Worm (Caenorhabditis elegans) whole organism, L4 larva: ENCODE data around the gene C07B5.8.

ENCODE experiments used
- F10B5.3 ChIP-seq: sonication (generic microtip); optimal IDR thresholded peaks from 2 replicates; lab custom pipeline; 2016; ENCODE audit warnings: mild to moderate bottlenecking, missing genetic modification characterization, missing compliant biosample characterization
- F49E8.2 ChIP-seq: sonication (generic microtip); optimal IDR thresholded peaks from 2 replicates; lab custom pipeline; 2016; ENCODE audit warnings: missing compliant biosample characterization, mild to moderate bottlenecking, missing genetic modification characterization, borderline replicate concordance
- Y48G9A.11 ChIP-seq: fragments of 200-800 bp; sonication (Bioruptor generic); IDR thresholded peaks from 2 replicates; pipeline ENCODE4 v1.3.6; 2022; ENCODE audit warnings: missing genetic modification reagents, missing genetic modification characterization, missing compliant biosample characterization
- aha-1 ChIP-seq: fragments of 150-350 bp; peaks from one replicate; lab custom pipeline; 2014; ENCODE audit warnings: missing biosample characterization, missing genetic modification characterization
- aly-2 ChIP-seq: sonication (generic microtip); optimal IDR thresholded peaks from 2 replicates; lab custom pipeline; 2018; ENCODE audit warnings: missing biosample characterization, missing genetic modification characterization
- ceh-44 ChIP-seq: fragments of 200-800 bp; sonication (Bioruptor generic); IDR thresholded peaks from 2 replicates; pipeline ENCODE4 v1.3.6; 2022; ENCODE audit warnings: missing genetic modification reagents, missing genetic modification characterization, missing compliant biosample characterization
- ces-1 ChIP-seq: fragments of 150-350 bp; sonication (generic microtip); optimal IDR thresholded peaks from 4 replicates; lab custom pipeline; 2014; ENCODE audit warnings: missing biosample characterization, missing genetic modification reagents, missing genetic modification characterization
- cey-2 ChIP-seq: sonication (generic microtip); optimal IDR thresholded peaks from 3 replicates; lab custom pipeline; 2017; ENCODE audit warnings: missing genetic modification characterization, mild to moderate bottlenecking, missing compliant biosample characterization, antibody characterized with exemption, borderline replicate concordance; ENCODE audit not compliant: insufficient read depth
- daf-19 ChIP-seq: fragments of 200-800 bp; sonication (Bioruptor generic); conservative IDR thresholded peaks from 2 replicates; pipeline ENCODE4 v1.3.6; 2022; ENCODE audit warnings: missing genetic modification characterization, missing compliant biosample characterization
- dmd-9 ChIP-seq: fragments of 200-800 bp; sonication (Bioruptor generic); IDR thresholded peaks from 2 replicates; pipeline ENCODE4 v1.3.6; 2022; ENCODE audit warnings: missing genetic modification reagents, missing genetic modification characterization, missing compliant biosample characterization
- duxl-1 ChIP-seq: sonication (generic microtip); optimal IDR thresholded peaks from 2 replicates; lab custom pipeline; 2016; ENCODE audit warnings: mild to moderate bottlenecking, missing genetic modification characterization, moderate library complexity, missing compliant biosample characterization; ENCODE audit not compliant: poor library complexity
- dve-1 ChIP-seq: sonication (generic microtip); optimal IDR thresholded peaks from 2 replicates; lab custom pipeline; 2017; ENCODE audit warnings: antibody characterized with exemption, mild to moderate bottlenecking, missing genetic modification characterization, missing compliant biosample characterization; ENCODE audit not compliant: insufficient read depth
- fos-1 ChIP-seq: fragments of 150-350 bp; optimal IDR thresholded peaks from 2 replicates; lab custom pipeline; 2014; ENCODE audit warnings: missing biosample characterization, missing genetic modification characterization
- hlh-30 ChIP-seq: sonication (generic microtip); optimal IDR thresholded peaks from 2 replicates; lab custom pipeline; 2017; ENCODE audit warnings: antibody characterized with exemption, mild to moderate bottlenecking, missing genetic modification characterization, missing compliant biosample characterization; ENCODE audit not compliant: insufficient read depth
- lim-7 ChIP-seq: fragments of 200-800 bp; sonication (Bioruptor generic); IDR thresholded peaks from 2 replicates; pipeline ENCODE4 v1.3.6; 2022; ENCODE audit warnings: missing genetic modification characterization, missing compliant biosample characterization
- lin-29 ChIP-seq: fragments of 200-800 bp; sonication (Bioruptor generic); IDR thresholded peaks from 2 replicates; pipeline ENCODE4 v1.3.6; 2022; ENCODE audit warnings: missing genetic modification reagents, missing genetic modification characterization, missing compliant biosample characterization
- madf-5 ChIP-seq, 2 experiments: fragments of 200-800 bp; sonication (Bioruptor generic); IDR thresholded peaks; 2 replicates each; pipeline ENCODE4 v1.3.6; 2022; ENCODE audit warnings: missing compliant biosample characterization in 2 of 2, missing genetic modification characterization in 2 of 2
- mdl-1 ChIP-seq, 2 experiments: fragments of 150-350 bp in 1 of 2; sonication (generic microtip) in 1 of 2; optimal IDR thresholded peaks; 2 replicates each; lab custom pipeline; 2014 to 2017; ENCODE audit warnings: missing biosample characterization in 2 of 2, missing genetic modification characterization in 2 of 2
- mdt-29 ChIP-seq: fragments of 200-800 bp; sonication (Bioruptor generic); IDR thresholded peaks from 2 replicates; pipeline ENCODE4 v1.3.6; 2022; ENCODE audit warnings: missing genetic modification reagents, missing genetic modification characterization, missing compliant biosample characterization
- mxl-3 ChIP-seq: fragments of 200-800 bp; sonication (Bioruptor generic); optimal IDR thresholded peaks from 2 replicates; lab custom pipeline; 2018; ENCODE audit warnings: mild to moderate bottlenecking, missing genetic modification characterization, missing compliant biosample characterization
- nhr-10 ChIP-seq: fragments of 150-350 bp; optimal IDR thresholded peaks from 2 replicates; lab custom pipeline; 2014; ENCODE audit warnings: missing biosample characterization, missing genetic modification characterization
- nhr-102 ChIP-seq: sonication (generic microtip); optimal IDR thresholded peaks from 2 replicates; lab custom pipeline; 2016; ENCODE audit warnings: mild to moderate bottlenecking, missing genetic modification characterization, moderate library complexity, missing compliant biosample characterization
- nhr-25 ChIP-seq: sonication (generic microtip); optimal IDR thresholded peaks from 2 replicates; lab custom pipeline; 2017; ENCODE audit warnings: missing genetic modification characterization, mild to moderate bottlenecking, missing compliant biosample characterization, antibody characterized with exemption, moderate library complexity, borderline replicate concordance; ENCODE audit not compliant: insufficient read depth
- nhr-28 ChIP-seq: fragments of 150-350 bp; optimal IDR thresholded peaks from 2 replicates; lab custom pipeline; 2014; ENCODE audit warnings: missing biosample characterization, missing genetic modification characterization
- nhr-77 ChIP-seq: fragments of 150-350 bp; optimal IDR thresholded peaks from 2 replicates; lab custom pipeline; 2014; ENCODE audit warnings: missing biosample characterization, missing genetic modification characterization
- pha-4 ChIP-seq, 2 experiments: fragments of 150-350 bp in 1 of 2; fragments of 200-800 bp in 1 of 2; sonication (Bioruptor generic) in 1 of 2; IDR thresholded peaks in 1 of 2; optimal IDR thresholded peaks in 1 of 2; 2 replicates each; pipeline versions ENCODE4 v1.3.6 to Lab custom; 2014 to 2022; ENCODE audit warnings: missing genetic modification characterization in 2 of 2, missing genetic modification reagents in 2 of 2, missing biosample characterization in 1 of 2, missing compliant biosample characterization in 1 of 2
- pqm-1 ChIP-seq: sonication (generic microtip); optimal IDR thresholded peaks from 2 replicates; lab custom pipeline; 2017; ENCODE audit warnings: missing biosample characterization, missing genetic modification characterization
- rbr-2 ChIP-seq: sonication (generic microtip); optimal IDR thresholded peaks from 2 replicates; lab custom pipeline; 2016; ENCODE audit warnings: missing genotype, missing genetic modification characterization, missing compliant biosample characterization
- set-16 ChIP-seq: fragments of 200-800 bp; sonication (Bioruptor generic); IDR thresholded peaks from 2 replicates; pipeline ENCODE4 v1.3.6; 2022; ENCODE audit warnings: missing genetic modification reagents, missing genetic modification characterization, missing compliant biosample characterization
- skn-1 ChIP-seq: fragments of 150-350 bp; optimal IDR thresholded peaks from 2 replicates; lab custom pipeline; 2014; ENCODE audit warnings: missing biosample characterization, missing genetic modification characterization
- snpc-1.2 ChIP-seq: fragments of 200-800 bp; sonication (Bioruptor generic); IDR thresholded peaks from 2 replicates; pipeline ENCODE4 v1.3.6; 2022; ENCODE audit warnings: missing genetic modification reagents, missing genetic modification characterization, missing compliant biosample characterization
- spr-3 ChIP-seq: fragments of 200-800 bp; sonication (Bioruptor generic); optimal IDR thresholded peaks from 2 replicates; lab custom pipeline; 2018; ENCODE audit warnings: mild to moderate bottlenecking, missing genetic modification characterization, missing compliant biosample characterization
- unc-130 ChIP-seq: sonication (generic microtip); optimal IDR thresholded peaks from 2 replicates; lab custom pipeline; 2016; ENCODE audit warnings: missing genetic modification reagents, missing genetic modification characterization, missing compliant biosample characterization
- unc-62 ChIP-seq, 3 experiments: fragments of 150-350 bp in 1 of 3; sonication (generic microtip); optimal IDR thresholded peaks in 2 of 3; peaks in 1 of 3; 1 replicate in 1 of 3; 2 replicates in 2 of 3; lab custom pipeline; 2014 to 2017; ENCODE audit warnings: missing biosample characterization in 3 of 3, missing genetic modification characterization in 3 of 3, missing genetic modification reagents in 3 of 3, missing genotype in 1 of 3
- zfp-2 ChIP-seq: sonication (generic microtip); optimal IDR thresholded peaks from 2 replicates; lab custom pipeline; 2016; ENCODE audit warnings: mild to moderate bottlenecking, missing genetic modification characterization, missing compliant biosample characterization
- zfp-3 ChIP-seq: fragments of 200-800 bp; sonication (Bioruptor generic); conservative IDR thresholded peaks from 2 replicates; pipeline ENCODE4 v1.3.6; 2022; ENCODE audit warnings: missing genetic modification reagents, missing genetic modification characterization, missing compliant biosample characterization
- ztf-11 ChIP-seq: fragments of 150-350 bp; optimal IDR thresholded peaks from 2 replicates; lab custom pipeline; 2014; ENCODE audit warnings: missing biosample characterization, missing genetic modification characterization
- ztf-7 ChIP-seq: fragments of 150-350 bp; optimal IDR thresholded peaks from 2 replicates; lab custom pipeline; 2014; ENCODE audit warnings: missing biosample characterization, missing genetic modification characterization

C07B5.8 gene

DNA sequence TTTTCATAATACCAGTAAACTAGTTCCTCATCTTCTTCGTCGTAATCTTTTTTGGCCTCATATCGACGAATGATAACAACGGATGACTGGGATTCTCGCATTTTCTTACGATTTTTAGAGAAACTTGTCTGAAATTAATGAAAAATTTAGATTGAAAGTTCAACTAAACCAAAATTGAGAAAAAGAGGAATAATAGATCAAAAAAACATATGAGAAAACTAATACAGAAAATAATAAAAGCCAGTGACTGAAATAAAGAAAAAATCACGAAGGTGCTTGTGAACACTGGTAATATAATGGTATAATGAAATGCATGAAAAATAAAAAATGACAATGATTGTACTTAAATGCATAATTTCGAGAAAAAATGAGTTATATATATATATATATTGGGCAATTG lies at the start of gene C07B5.8:
Gene C07B5.8, minus strand, starts transcription at position 101 of the 400 bp plus-strand sequence.
- TF ChIP-seq ces-1 (GFP tag; lab: Kevin White, UChicago) (no peak), ceh-44 (GFP tag; lab: Robert Waterston, UW) (no peak), aha-1 (tag; lab: Kevin White, UChicago) (peak; percentile 78)

DNA sequence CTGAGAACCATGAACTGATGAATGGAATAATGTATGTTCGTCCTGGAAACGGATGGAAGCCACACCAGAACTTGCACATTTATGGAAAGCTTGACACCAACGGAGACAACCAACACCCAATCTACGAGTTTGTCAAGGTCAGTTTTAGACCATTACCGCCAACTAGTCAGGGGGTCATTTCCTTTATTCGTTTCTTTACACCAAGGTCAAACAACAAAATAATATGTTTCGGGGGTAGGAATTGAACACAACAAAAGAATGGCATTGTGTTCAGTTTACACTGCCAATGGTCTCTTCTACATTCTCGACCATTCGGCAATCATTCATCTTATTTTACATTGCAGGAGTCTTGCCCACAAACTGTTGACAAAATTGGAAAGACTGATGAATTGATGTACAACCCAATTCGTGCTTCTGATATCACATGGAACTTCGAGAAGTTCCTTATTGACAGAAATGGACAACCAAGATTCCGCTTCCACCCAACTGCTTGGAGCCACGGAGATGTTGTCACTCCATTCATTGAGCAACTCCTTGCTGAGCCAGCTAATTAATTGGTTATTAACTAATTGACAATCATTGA lies 49.1 kb upstream of the C07B5.8 start:
- TF ChIP-seq dmd-9 (GFP tag; lab: Robert Waterston, UW) (no peak), unc-62 (GFP tag; optimal IDR thresholded peaks at IDR 0.05 in 1 of 2; lab: Kevin White, UChicago) (peak in 1 of 2 experiments; percentile 96), unc-62 (tag; optimal IDR thresholded peaks at IDR 0.05; lab: Kevin White, UChicago) (no peak)

DNA sequence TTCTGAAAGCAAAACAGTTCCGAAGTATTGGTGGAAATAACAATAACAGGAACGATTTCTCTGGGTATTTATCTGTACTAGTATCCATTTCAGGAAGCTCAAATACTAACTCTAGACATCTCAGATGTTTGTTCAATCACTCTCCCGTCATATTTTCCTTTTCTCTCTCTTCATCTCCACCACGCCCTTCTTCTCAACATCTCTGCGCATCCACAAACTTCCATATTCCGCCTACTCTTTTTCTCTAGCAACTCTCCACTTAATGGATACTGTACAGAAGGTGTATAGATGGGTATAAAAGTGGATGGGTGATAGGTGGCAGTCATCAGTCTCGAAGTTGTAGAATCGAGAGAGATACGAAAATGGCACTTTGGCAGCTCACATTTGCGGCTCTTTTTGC lies 47.8 kb upstream of the C07B5.8 start, which contains the start of gene gpx-5:
Gene gpx-5, plus strand, starts transcription at position 336 of the 400 bp plus-strand sequence.
- TF ChIP-seq mxl-3 (GFP tag; lab: Kevin White, UChicago) (peak; percentile 14), nhr-77 (tag; lab: Kevin White, UChicago) (no peak), unc-62 (GFP tag; optimal IDR thresholded peaks at IDR 0.05 in 1 of 2; lab: Kevin White, UChicago) (peak in 1 of 2 experiments; percentile 87), unc-62 (tag; optimal IDR thresholded peaks at IDR 0.05; lab: Kevin White, UChicago) (no peak), dve-1 (tag; lab: Kevin White, UChicago) (peak; percentile 1), ces-1 (GFP tag; lab: Kevin White, UChicago) (no peak), snpc-1.2 (GFP tag; lab: Robert Waterston, UW) (no peak), F49E8.2 (no peak), aha-1 (tag; lab: Kevin White, UChicago) (peak; percentile 12), spr-3 (GFP tag; lab: Kevin White, UChicago) (no peak), pha-4 (GFP tag; IDR thresholded peaks at IDR 0.05; lab: Robert Waterston, UW) (no peak), pha-4 (tag; optimal IDR thresholded peaks at IDR 0.05; lab: Kevin White, UChicago) (no peak), mdl-1 (tag; optimal IDR thresholded peaks at IDR 0.05; lab: Kevin White, UChicago) (peak in 1 of 2 experiments; percentile 30), nhr-28 (tag; lab: Kevin White, UChicago) (peak; percentile 35)

DNA sequence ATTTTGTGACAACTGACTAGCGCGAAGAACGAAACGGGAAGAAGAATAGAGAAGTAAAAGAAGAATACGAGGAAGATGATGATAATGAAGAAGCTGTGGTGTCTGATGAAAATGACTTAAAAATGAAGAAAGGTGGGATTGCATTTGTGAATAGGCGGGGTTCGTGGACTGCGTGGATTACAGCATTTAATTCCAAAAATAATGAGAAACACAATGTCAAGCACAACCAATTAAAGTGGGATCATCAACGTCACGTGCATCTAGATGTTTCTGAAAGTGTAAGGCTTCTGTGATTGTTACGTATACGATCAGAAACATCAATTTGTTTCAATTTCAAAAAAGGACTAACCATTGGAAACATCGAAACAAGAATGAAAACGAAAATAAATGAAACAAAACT lies 40.4 kb upstream of the C07B5.8 start, which contains the start of gene glb-17:
Gene glb-17, minus strand, starts transcription at position 101 of the 400 bp plus-strand sequence.
- no peak for TF ChIP-seq fos-1 (tag; lab: Kevin White, UChicago)
- peak in 1 of 2 experiments; percentile 43 for TF ChIP-seq unc-62 (GFP tag; optimal IDR thresholded peaks at IDR 0.05 in 1 of 2; lab: Kevin White, UChicago)
- TF ChIP-seq unc-62 (tag; optimal IDR thresholded peaks at IDR 0.05; lab: Kevin White, UChicago): no peak
- TF ChIP-seq, all 104 proteins: peak for 1

DNA sequence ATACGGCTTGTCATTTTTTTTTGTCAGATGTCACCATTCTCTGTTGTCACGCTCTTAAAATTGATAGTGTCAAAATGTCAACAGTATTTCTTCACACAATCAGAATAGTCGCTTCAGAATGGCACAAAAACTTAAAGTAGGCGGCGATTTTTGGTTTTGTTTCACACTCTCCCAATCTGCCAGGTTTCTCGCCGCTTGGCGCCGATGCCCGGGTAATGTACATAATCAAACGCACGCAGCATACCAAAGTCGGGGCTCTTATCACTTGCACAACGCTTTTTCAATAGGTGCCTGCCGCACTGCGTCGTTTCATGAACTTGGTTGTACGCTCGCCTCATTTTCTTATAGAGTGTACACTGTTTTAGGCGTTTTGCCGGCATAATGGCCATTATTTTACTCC lies 32.0 kb upstream of the C07B5.8 start:
- TF ChIP-seq madf-5 (GFP tag; IDR thresholded peaks at IDR 0.05; lab: Robert Waterston, UW) (no peak), ztf-7 (tag; lab: Kevin White, UChicago) (no peak), rbr-2 (tag; lab: Kevin White, UChicago) (no peak), cey-2 (tag; lab: Kevin White, UChicago) (no peak), unc-130 (GFP tag; lab: Kevin White, UChicago) (no peak), mdl-1 (tag; optimal IDR thresholded peaks at IDR 0.05; lab: Kevin White, UChicago) (peak in 1 of 2 experiments; percentile 10), nhr-102 (tag; lab: Kevin White, UChicago) (no peak), zfp-2 (tag; lab: Kevin White, UChicago) (no peak), zfp-3 (GFP tag; lab: Robert Waterston, UW) (no peak), set-16 (GFP tag; lab: Robert Waterston, UW) (no peak), spr-3 (GFP tag; lab: Kevin White, UChicago) (no peak), F49E8.2 (no peak), F10B5.3 (tag; lab: Kevin White, UChicago) (no peak), mdt-29 (GFP tag; lab: Robert Waterston, UW) (no peak), daf-19 (no peak), pqm-1 (peak; percentile 74), hlh-30 (tag; lab: Kevin White, UChicago) (no peak), dve-1 (tag; lab: Kevin White, UChicago) (peak; percentile 48), Y48G9A.11 (GFP tag; lab: Robert Waterston, UW) (no peak), ztf-11 (tag; lab: Kevin White, UChicago) (no peak), nhr-28 (tag; lab: Kevin White, UChicago) (peak; percentile 26), lim-7 (GFP tag; lab: Robert Waterston, UW) (no peak), duxl-1 (tag; lab: Kevin White, UChicago) (no peak), nhr-25 (no peak), aly-2 (no peak), ces-1 (GFP tag; lab: Kevin White, UChicago) (no peak), nhr-10 (no peak), lin-29 (no peak), skn-1 (tag; lab: Kevin White, UChicago) (no peak)
